Worm (Caenorhabditis elegans): ENCODE data around the gene lec-1.

lec-1 gene

DNA sequence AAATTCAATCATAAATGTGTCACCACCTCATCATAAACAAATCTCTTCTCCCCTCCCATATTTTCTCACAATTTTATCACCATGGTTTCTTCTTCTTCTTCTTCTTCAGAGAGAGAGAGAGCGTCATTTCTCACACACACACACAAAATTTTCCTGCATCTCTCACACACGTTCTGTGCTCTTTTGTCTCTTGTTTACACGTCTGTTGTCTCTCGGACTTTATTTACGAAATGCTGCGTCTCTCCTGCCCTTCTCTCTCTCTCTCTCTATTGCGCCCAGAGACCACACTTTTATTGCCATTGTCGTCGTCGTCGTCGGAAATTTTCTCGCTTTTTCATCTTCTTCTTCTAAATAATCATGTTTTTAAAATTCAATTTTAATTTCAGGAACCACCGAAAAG lies at the start of gene lec-1:
TSS of gene lec-1 (plus strand) at position 387 of the 400 bp plus-strand sequence.
- TF ChIP-seq ZK546.5 (tag; optimal IDR thresholded peaks at IDR 0.05), result no peak
- TF ChIP-seq C34F6.9 (tag; optimal IDR thresholded peaks at IDR 0.05), result peak; percentile 83
- no peak for TF ChIP-seq peb-1 (tag; optimal IDR thresholded peaks at IDR 0.05)
- peak; percentile 79 for TF ChIP-seq crh-2 (tag; optimal IDR thresholded peaks at IDR 0.05)
- peak; percentile 37 for TF ChIP-seq zag-1 (tag; optimal IDR thresholded peaks at IDR 0.05)
- peak; percentile 63 for TF ChIP-seq unc-55 (GFP tag; optimal IDR thresholded peaks at IDR 0.05)
- TF ChIP-seq nhr-25 (tag; optimal IDR thresholded peaks at IDR 0.05), result peak; percentile 5
- no peak for TF ChIP-seq nhr-10 (tag; optimal IDR thresholded peaks at IDR 0.05)
- peak; percentile 73 for TF ChIP-seq sem-4 (tag; optimal IDR thresholded peaks at IDR 0.05)
- no peak for TF ChIP-seq nhr-77 (tag; optimal IDR thresholded peaks at IDR 0.05)
- no peak for TF ChIP-seq aly-2 (tag; optimal IDR thresholded peaks at IDR 0.05)
- TF ChIP-seq ama-1 (optimal IDR thresholded peaks at IDR 0.05), result no peak
- TF ChIP-seq lsy-2 (tag; optimal IDR thresholded peaks at IDR 0.05), result peak; percentile 21 to 67
- TF ChIP-seq nhr-12 (tag; optimal IDR thresholded peaks at IDR 0.05), result no peak
- no peak for TF ChIP-seq skn-1 (tag; optimal IDR thresholded peaks at IDR 0.05)
- no peak for TF ChIP-seq ceh-16 (tag; optimal IDR thresholded peaks at IDR 0.05)
- TF ChIP-seq ztf-11 (tag; optimal IDR thresholded peaks at IDR 0.05), result no peak
- TF ChIP-seq fos-1 (tag; optimal IDR thresholded peaks at IDR 0.05), result peak; percentile 80
- no peak for TF ChIP-seq nhr-23 (tag; optimal IDR thresholded peaks at IDR 0.05)
- TF ChIP-seq unc-62 (GFP tag; optimal IDR thresholded peaks at IDR 0.05), result no peak
- TF ChIP-seq egl-27 (tag; optimal IDR thresholded peaks at IDR 0.05), result no peak
- no peak for TF ChIP-seq ceh-82 (tag; optimal IDR thresholded peaks at IDR 0.05)
- no peak for TF ChIP-seq alr-1 (tag; optimal IDR thresholded peaks at IDR 0.05)
- TF ChIP-seq nhr-129 (tag; optimal IDR thresholded peaks at IDR 0.05), result peak; percentile 87
- TF ChIP-seq sma-3 (GFP tag; optimal IDR thresholded peaks at IDR 0.05), result peak; percentile 0
- peak; percentile 69 for TF ChIP-seq lin-13 (GFP tag; optimal IDR thresholded peaks at IDR 0.05)
- no peak for TF ChIP-seq mbf-1 (tag; optimal IDR thresholded peaks at IDR 0.05)
- TF ChIP-seq Y55F3AM.14 (GFP tag; optimal IDR thresholded peaks at IDR 0.05), result no peak
- peak; percentile 66 for TF ChIP-seq F13H6.1 (tag; optimal IDR thresholded peaks at IDR 0.05)
- peak; percentile 64 for TF ChIP-seq sma-9 (GFP tag; optimal IDR thresholded peaks at IDR 0.05)
- TF ChIP-seq sma-9 (tag; optimal IDR thresholded peaks at IDR 0.05), result no peak
- no peak for TF ChIP-seq blmp-1 (tag; optimal IDR thresholded peaks at IDR 0.05; ENCODE audit: insufficient read depth)
- TF ChIP-seq snpc-4 (tag; optimal IDR thresholded peaks at IDR 0.05), result peak; percentile 10
- TF ChIP-seq elt-1 (tag; optimal IDR thresholded peaks at IDR 0.05), result no peak
- TF ChIP-seq unc-39 (tag; optimal IDR thresholded peaks at IDR 0.05), result no peak
- no peak for TF ChIP-seq lin-11 (tag; optimal IDR thresholded peaks at IDR 0.05)
- TF ChIP-seq elt-3 (tag; optimal IDR thresholded peaks at IDR 0.05), result no peak
- peak; percentile 3 for TF ChIP-seq nhr-21 (tag; optimal IDR thresholded peaks at IDR 0.05)
- TF ChIP-seq mab-5 (tag; optimal IDR thresholded peaks at IDR 0.05), result peak; percentile 49
- TF ChIP-seq nhr-6 (tag; optimal IDR thresholded peaks at IDR 0.05), result peak; percentile 58

DNA sequence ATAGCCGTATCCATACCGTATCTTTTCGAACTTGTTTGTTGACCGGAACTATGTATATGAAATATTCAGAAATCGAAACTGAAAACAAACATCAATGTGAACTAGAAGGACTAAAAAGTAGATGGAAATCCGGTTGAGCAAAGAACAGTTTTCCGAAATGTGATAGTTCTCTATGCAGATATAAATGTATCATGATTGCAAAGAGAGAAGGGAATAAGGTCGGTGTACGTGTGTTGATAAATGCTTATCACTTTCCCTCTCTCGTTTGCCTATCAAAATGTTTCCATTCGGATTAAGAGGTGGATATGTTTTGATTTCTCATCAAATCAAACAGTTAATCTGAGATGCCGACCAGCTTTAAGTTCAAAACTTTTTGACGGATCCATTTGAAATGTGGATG lies 47.1 kb upstream of the lec-1 start:
- TF ChIP-seq nhr-21 (tag; optimal IDR thresholded peaks at IDR 0.05) (peak; percentile 56), nhr-12 (tag; optimal IDR thresholded peaks at IDR 0.05) (no peak), blmp-1 (tag; optimal IDR thresholded peaks at IDR 0.05; ENCODE audit: insufficient read depth) (peak; percentile 29)

DNA sequence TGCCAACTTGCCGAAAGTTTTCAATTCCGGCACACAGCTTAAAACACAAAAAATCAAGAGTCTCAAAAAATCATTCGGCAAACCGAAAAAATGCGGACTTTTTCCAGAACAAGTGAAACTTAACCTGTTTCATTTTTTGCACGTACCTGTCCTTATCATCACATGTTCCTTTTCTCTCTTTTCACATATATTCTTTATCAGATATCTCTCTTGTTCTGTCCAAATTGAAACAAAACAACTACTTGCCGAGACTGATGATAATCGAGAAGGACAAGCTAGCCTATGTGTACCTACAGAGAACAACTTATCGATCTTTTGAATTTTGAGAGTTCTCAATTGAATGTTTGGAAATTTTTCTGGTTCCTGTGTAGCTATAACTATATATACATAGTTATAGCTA lies 45.4 kb upstream of the lec-1 start:
- TF ChIP-seq F13H6.1 (tag; optimal IDR thresholded peaks at IDR 0.05) (no peak), blmp-1 (tag; optimal IDR thresholded peaks at IDR 0.05; ENCODE audit: insufficient read depth) (peak; percentile 73), egl-27 (tag; optimal IDR thresholded peaks at IDR 0.05) (no peak), sma-9 (GFP tag; optimal IDR thresholded peaks at IDR 0.05) (peak; percentile 65), sma-9 (tag; optimal IDR thresholded peaks at IDR 0.05) (no peak), aly-2 (tag; optimal IDR thresholded peaks at IDR 0.05) (no peak), sma-3 (GFP tag; optimal IDR thresholded peaks at IDR 0.05) (peak; percentile 5), nhr-21 (tag; optimal IDR thresholded peaks at IDR 0.05) (peak; percentile 55)

DNA sequence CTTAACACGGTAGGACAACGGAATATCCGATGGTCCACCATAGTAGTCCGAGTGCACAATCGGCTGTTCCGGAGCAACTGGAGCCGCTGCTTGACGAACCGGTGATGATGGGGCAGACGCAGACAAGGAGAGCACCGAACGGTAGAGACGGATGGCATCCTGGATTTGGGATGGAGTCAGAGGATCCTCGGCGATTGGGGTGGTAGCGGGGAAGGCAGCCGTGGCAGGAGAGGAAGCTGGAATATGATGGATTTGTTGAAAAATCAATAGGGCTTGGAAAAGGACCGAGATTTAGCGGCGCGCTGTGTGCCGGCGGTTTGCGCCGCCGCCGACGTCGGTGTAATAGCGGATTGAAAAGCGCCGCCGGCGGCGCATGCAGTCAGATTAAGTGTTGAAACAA lies 42.9 kb upstream of the lec-1 start:
- TF ChIP-seq unc-62 (GFP tag; optimal IDR thresholded peaks at IDR 0.05), result no peak
- no peak for TF ChIP-seq alr-1 (tag; optimal IDR thresholded peaks at IDR 0.05)
- TF ChIP-seq Y55F3AM.14 (GFP tag; optimal IDR thresholded peaks at IDR 0.05), result no peak
- no peak for TF ChIP-seq aly-2 (tag; optimal IDR thresholded peaks at IDR 0.05)

Data from whole organism, L2 larva.